Fruit fly (Drosophila melanogaster) Kc167 (cell line): ENCODE measurements around the gene Smr.

Experiments
- Myc ChIP-seq: fragments of >200 bp; optimal IDR thresholded peaks from 2 replicates; lab custom pipeline; 2017; ENCODE audit warnings: missing external identifiers
- Sin3A ChIP-seq: fragments of >200 bp; optimal IDR thresholded peaks from 2 replicates; lab custom pipeline; 2018; ENCODE audit warnings: missing external identifiers
- h ChIP-seq: fragments of >200 bp; optimal IDR thresholded peaks from 3 replicates; lab custom pipeline; 2018; ENCODE audit warnings: missing external identifiers
- insv ChIP-seq: fragments of >200 bp; optimal IDR thresholded peaks from 3 replicates; lab custom pipeline; 2018; ENCODE audit warnings: missing external identifiers
- psq ChIP-seq: fragments of >200 bp; optimal IDR thresholded peaks from 2 replicates; lab custom pipeline; 2017; ENCODE audit warnings: missing external identifiers
- ttk ChIP-seq: sonication (Bioruptor generic); optimal IDR thresholded peaks from 2 replicates; lab custom pipeline; 2017; ENCODE audit warnings: missing external identifiers

The Smr gene

DNA sequence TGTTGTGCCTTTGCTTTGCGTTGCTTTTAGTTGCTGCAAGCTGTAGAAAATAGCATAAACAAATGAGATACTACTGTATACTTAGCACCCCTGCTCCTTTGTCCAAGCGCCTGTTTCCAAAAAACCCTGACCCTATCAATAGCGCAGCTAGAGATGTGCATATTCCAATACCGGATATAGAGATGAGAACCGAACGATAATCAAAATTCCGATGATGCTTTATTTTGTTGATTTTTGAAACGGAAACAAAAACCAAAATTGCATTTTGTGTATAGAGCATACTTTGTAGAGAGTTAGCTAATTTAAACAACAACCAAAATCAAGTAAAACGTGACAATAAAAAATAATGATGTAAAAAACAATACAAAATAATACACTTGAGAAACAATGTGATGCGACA is 97.1 kb downstream of the Smr start:
- TF ChIP-seq insv (lab: Kevin White, UChicago) (no peak), h (lab: Kevin White, UChicago) (no peak), Sin3A (no peak), Myc (lab: Kevin White, UChicago) (no peak), ttk (no peak), psq (lab: Kevin White, UChicago) (no peak)
